Worm (Caenorhabditis elegans): ENCODE results near the gene clec-21.
"Not testable (repeated sequence)": the region's sequence is repeated elsewhere in the genome, so short reads cannot be mapped to it uniquely, and the experiment has no call there.

clec-21 gene

ce11 chrII:1584140-1584539 lies at the start of gene clec-21:
TSS of gene clec-21 (minus strand) at chrII:1584240.
- no peak for TF ChIP-seq unc-30 (tag; optimal IDR thresholded peaks at IDR 0.05)
- TF ChIP-seq efl-1 (optimal IDR thresholded peaks at IDR 0.05) = no peak
- no peak for TF ChIP-seq efl-1 (GFP tag; optimal IDR thresholded peaks at IDR 0.05 in 1 of 2)
- no peak for TF ChIP-seq fos-1 (tag; optimal IDR thresholded peaks at IDR 0.05)
- TF ChIP-seq sup-37 (GFP tag; optimal IDR thresholded peaks at IDR 0.05) = no peak

ce11 chrII:1633490-1633889 lies 49.5 kb upstream of the clec-21 start, which contains the start of gene C08E3.1:
TSS of gene C08E3.1 (plus strand) at chrII:1633790.
- not testable (repeated sequence) for TF ChIP-seq unc-130 (tag; optimal IDR thresholded peaks at IDR 0.05); aly-2 (tag; optimal IDR thresholded peaks at IDR 0.05); dpl-1 (GFP tag; optimal IDR thresholded peaks at IDR 0.05)

- TF ChIP-seq unc-130, sox-4, unc-86 (tag; optimal IDR thresholded peaks at IDR 0.05): not testable (repeated sequence)
Measured at ce11 chrII:1632216-1632615, 48.2 kb upstream of the clec-21 start, which contains the start of gene C08E3.13. TSS of gene C08E3.13 (minus strand) at chrII:1632316.

ce11 chrII:1627783-1628182 lies 43.7 kb upstream of the clec-21 start, which contains the start of gene C08E3.15:
TSS of gene C08E3.15 (minus strand) at chrII:1627883.
- TF ChIP-seq lsy-2 (tag; optimal IDR thresholded peaks at IDR 0.05) = peak in 1 of 2 experiments; percentile 6

ce11 chrII:1625666-1626065 lies 41.6 kb upstream of the clec-21 start, which contains the start of gene C08E3.14:
TSS of gene C08E3.14 (plus strand) at chrII:1625966.
- TF ChIP-seq ceh-8 (GFP tag; optimal IDR thresholded peaks at IDR 0.05) (no peak), efl-1 (optimal IDR thresholded peaks at IDR 0.05) (no peak), efl-1 (GFP tag; optimal IDR thresholded peaks at IDR 0.05 in 1 of 2) (peak in 1 of 2 experiments; percentile 84)

ce11 chrII:1624572-1624971 lies 40.5 kb upstream of the clec-21 start, which contains the start of gene fbxa-160:
TSS of gene fbxa-160 (minus strand) at chrII:1624672.
- no peak for TF ChIP-seq xbp-1 (tag; optimal IDR thresholded peaks at IDR 0.05)
- no peak for TF ChIP-seq zip-4 (GFP tag; optimal IDR thresholded peaks at IDR 0.05)
- no peak for TF ChIP-seq nhr-85 (tag)
- TF ChIP-seq lsy-2 (tag; optimal IDR thresholded peaks at IDR 0.05) = no peak
- no peak for TF ChIP-seq isw-1 (GFP tag; IDR thresholded peaks at IDR 0.05)
- no peak for TF ChIP-seq nhr-77 (tag; optimal IDR thresholded peaks at IDR 0.05)
- no peak for TF ChIP-seq unc-86 (tag; optimal IDR thresholded peaks at IDR 0.05)
- TF ChIP-seq ceh-63 (GFP tag; optimal IDR thresholded peaks at IDR 0.05) = no peak
- no peak for TF ChIP-seq dpl-1 (GFP tag; optimal IDR thresholded peaks at IDR 0.05)
- TF ChIP-seq fkh-10 (GFP tag; optimal IDR thresholded peaks at IDR 0.05) = no peak
- no peak for TF ChIP-seq F16B12.6 (tag; optimal IDR thresholded peaks at IDR 0.05)
- TF ChIP-seq ets-5 (GFP tag; IDR thresholded peaks at IDR 0.05) = no peak
- no peak for TF ChIP-seq dsc-1 (tag; optimal IDR thresholded peaks at IDR 0.05)
- no peak for TF ChIP-seq nhr-71 (tag; optimal IDR thresholded peaks at IDR 0.05)
- no peak for TF ChIP-seq irx-1 (tag; optimal IDR thresholded peaks at IDR 0.05)
- no peak for TF ChIP-seq skn-1 (tag; optimal IDR thresholded peaks at IDR 0.05)
- TF ChIP-seq ama-1 (optimal IDR thresholded peaks at IDR 0.05) = no peak
- no peak for TF ChIP-seq efl-3 (GFP tag; optimal IDR thresholded peaks at IDR 0.05)
- TF ChIP-seq egl-27 (tag; optimal IDR thresholded peaks at IDR 0.05) = no peak
- no peak for TF ChIP-seq lin-39 (tag; optimal IDR thresholded peaks at IDR 0.05)

- TF ChIP-seq lin-35 (GFP tag; optimal IDR thresholded peaks at IDR 0.05) = peak in 1 of 2 experiments; percentile 32
- TF ChIP-seq elt-2 (tag; optimal IDR thresholded peaks at IDR 0.05) = peak; percentile 90
- no peak for TF ChIP-seq C34B4.2 (tag; optimal IDR thresholded peaks at IDR 0.05)
- no peak for TF ChIP-seq lir-3 (tag; optimal IDR thresholded peaks at IDR 0.05; ENCODE audit: poor library complexity)
- peak; percentile 44 for TF ChIP-seq jun-1 (tag; optimal IDR thresholded peaks at IDR 0.05)
Measured at ce11 chrII:1621795-1622194, 37.8 kb upstream of the clec-21 start.

Measured in whole organism, L1 larva.